Worm (Caenorhabditis elegans) whole organism, L3 larva: Measurements from ENCODE around the gene arrd-19.

Source experiments
- R02D3.7 ChIP-seq: fragments of 150-350 bp; optimal IDR thresholded peaks from 2 replicates; lab custom pipeline; 2014; ENCODE audit warnings: missing biosample characterization, missing genetic modification characterization
- ZK546.5 ChIP-seq: sonication (generic microtip); optimal IDR thresholded peaks from 2 replicates; lab custom pipeline; 2017; ENCODE audit warnings: missing biosample characterization, missing genetic modification characterization
- ama-1 ChIP-seq: fragments of 150-350 bp; optimal IDR thresholded peaks from 2 replicates; lab custom pipeline; 2018
- ceh-16 ChIP-seq: sonication (generic microtip); optimal IDR thresholded peaks from 2 replicates; lab custom pipeline; 2017; ENCODE audit warnings: missing biosample characterization, missing genetic modification characterization
- ceh-28 ChIP-seq: fragments of 150-350 bp; optimal IDR thresholded peaks from 2 replicates; lab custom pipeline; 2014; ENCODE audit warnings: missing biosample characterization, missing genetic modification reagents, missing genetic modification characterization
- ceh-82 ChIP-seq: fragments of 150-350 bp; optimal IDR thresholded peaks from 2 replicates; lab custom pipeline; 2014; ENCODE audit warnings: missing biosample characterization, missing genetic modification characterization
- daf-12 ChIP-seq: fragments of 150-350 bp; optimal IDR thresholded peaks from 2 replicates; lab custom pipeline; 2014; ENCODE audit warnings: missing biosample characterization, missing genetic modification reagents, missing genetic modification characterization
- egl-27 ChIP-seq: sonication (generic microtip); optimal IDR thresholded peaks from 4 replicates; lab custom pipeline; 2017; ENCODE audit warnings: missing biosample characterization, missing genetic modification reagents, missing genetic modification characterization
- elt-3 ChIP-seq, 3 experiments: fragments of 150-350 bp in 1 of 3; sonication (generic microtip) in 2 of 3; optimal IDR thresholded peaks; 2 replicates in 2 of 3; 4 replicates in 1 of 3; lab custom pipeline; 2014 to 2017; ENCODE audit warnings: missing biosample characterization in 3 of 3, missing genetic modification characterization in 3 of 3
- eor-1 ChIP-seq, 2 experiments: fragments of 150-350 bp; optimal IDR thresholded peaks; 2 replicates each; lab custom pipeline; 2014 to 2018; ENCODE audit warnings: missing biosample characterization in 2 of 2, missing genetic modification characterization in 2 of 2
- fkh-2 ChIP-seq: fragments of 150-350 bp; optimal IDR thresholded peaks from 2 replicates; lab custom pipeline; 2014; ENCODE audit warnings: missing biosample characterization, missing genetic modification reagents, missing genetic modification characterization
- fos-1 ChIP-seq: fragments of 150-350 bp; optimal IDR thresholded peaks from 2 replicates; lab custom pipeline; 2014; ENCODE audit warnings: missing biosample characterization, missing genetic modification characterization
- hmg-11 ChIP-seq: sonication (generic microtip); optimal IDR thresholded peaks from 2 replicates; lab custom pipeline; 2016; ENCODE audit warnings: missing genetic modification characterization, missing compliant biosample characterization
- jun-1 ChIP-seq: fragments of 150-350 bp; optimal IDR thresholded peaks from 2 replicates; lab custom pipeline; 2014; ENCODE audit warnings: missing biosample characterization, missing genetic modification reagents, missing genetic modification characterization
- lin-15B ChIP-seq: fragments of 150-350 bp; optimal IDR thresholded peaks from 2 replicates; lab custom pipeline; 2014; ENCODE audit warnings: missing biosample characterization, missing genetic modification characterization
- lin-39 ChIP-seq: fragments of 150-350 bp; optimal IDR thresholded peaks from 2 replicates; lab custom pipeline; 2018; ENCODE audit warnings: missing biosample characterization, missing genetic modification reagents, missing genetic modification characterization
- mdl-1 ChIP-seq: fragments of 150-350 bp; optimal IDR thresholded peaks from 2 replicates; lab custom pipeline; 2014; ENCODE audit warnings: missing biosample characterization, missing genetic modification characterization
- nhr-11 ChIP-seq: fragments of 150-350 bp; optimal IDR thresholded peaks from 2 replicates; lab custom pipeline; 2014; ENCODE audit warnings: missing biosample characterization, missing genetic modification characterization
- nhr-12 ChIP-seq: fragments of 150-350 bp; optimal IDR thresholded peaks from 2 replicates; lab custom pipeline; 2014; ENCODE audit warnings: missing biosample characterization, missing genetic modification characterization
- nhr-25 ChIP-seq: sonication (generic microtip); optimal IDR thresholded peaks from 2 replicates; lab custom pipeline; 2017; ENCODE audit warnings: missing biosample characterization, missing genetic modification characterization
- nhr-28 ChIP-seq: fragments of 150-350 bp; optimal IDR thresholded peaks from 2 replicates; lab custom pipeline; 2014; ENCODE audit warnings: missing biosample characterization, missing genetic modification characterization
- nhr-76 ChIP-seq: fragments of 150-350 bp; sonication (generic microtip); optimal IDR thresholded peaks from 5 replicates; lab custom pipeline; 2014; ENCODE audit warnings: missing biosample characterization, missing genetic modification characterization
- nhr-77 ChIP-seq: fragments of 150-350 bp; optimal IDR thresholded peaks from 2 replicates; lab custom pipeline; 2014; ENCODE audit warnings: missing biosample characterization, missing genetic modification characterization
- pha-4 ChIP-seq: fragments of 150-350 bp; optimal IDR thresholded peaks from 2 replicates; lab custom pipeline; 2014; ENCODE audit warnings: missing biosample characterization, missing genetic modification reagents, missing genetic modification characterization
- pqm-1 ChIP-seq: fragments of 150-350 bp; optimal IDR thresholded peaks from 2 replicates; lab custom pipeline; 2017; ENCODE audit warnings: missing biosample characterization, missing genetic modification characterization, inconsistent platforms
- sea-2 ChIP-seq: fragments of 150-350 bp; sonication (generic microtip); optimal IDR thresholded peaks from 4 replicates; lab custom pipeline; 2014; ENCODE audit warnings: missing biosample characterization, missing genetic modification reagents, missing genetic modification characterization
- skn-1 ChIP-seq: fragments of 150-350 bp; optimal IDR thresholded peaks from 2 replicates; lab custom pipeline; 2014; ENCODE audit warnings: missing biosample characterization, missing genetic modification characterization
- snpc-4 ChIP-seq: fragments of 150-350 bp; optimal IDR thresholded peaks from 2 replicates; lab custom pipeline; 2014; ENCODE audit warnings: missing biosample characterization, missing genetic modification characterization
- tbx-2 ChIP-seq: sonication (generic microtip); optimal IDR thresholded peaks from 2 replicates; lab custom pipeline; 2016; ENCODE audit warnings: mild to moderate bottlenecking, missing genetic modification characterization, missing compliant biosample characterization
- unc-39 ChIP-seq: sonication (generic microtip); optimal IDR thresholded peaks from 4 replicates; lab custom pipeline; 2017; ENCODE audit warnings: missing biosample characterization, missing genetic modification characterization
- unc-62 ChIP-seq: fragments of 150-350 bp; sonication (generic microtip); optimal IDR thresholded peaks from 4 replicates; lab custom pipeline; 2014; ENCODE audit warnings: missing biosample characterization, missing genetic modification reagents, missing genetic modification characterization
- zag-1 ChIP-seq: fragments of 150-350 bp; optimal IDR thresholded peaks from 2 replicates; lab custom pipeline; 2014; ENCODE audit warnings: missing biosample characterization, missing genetic modification characterization
- ztf-11 ChIP-seq: fragments of 150-350 bp; optimal IDR thresholded peaks from 2 replicates; lab custom pipeline; 2014; ENCODE audit warnings: missing biosample characterization, missing genetic modification characterization

Gene arrd-19

ce11 chrV:3347486-3347885 lies 32.2 kb upstream of the arrd-19 start:
- TF ChIP-seq zag-1 (tag; lab: Kevin White, UChicago) (no peak), hmg-11 (no peak), tbx-2 (tag; lab: Kevin White, UChicago) (no peak), daf-12 (tag; lab: Kevin White, UChicago) (no peak)

DNA sequence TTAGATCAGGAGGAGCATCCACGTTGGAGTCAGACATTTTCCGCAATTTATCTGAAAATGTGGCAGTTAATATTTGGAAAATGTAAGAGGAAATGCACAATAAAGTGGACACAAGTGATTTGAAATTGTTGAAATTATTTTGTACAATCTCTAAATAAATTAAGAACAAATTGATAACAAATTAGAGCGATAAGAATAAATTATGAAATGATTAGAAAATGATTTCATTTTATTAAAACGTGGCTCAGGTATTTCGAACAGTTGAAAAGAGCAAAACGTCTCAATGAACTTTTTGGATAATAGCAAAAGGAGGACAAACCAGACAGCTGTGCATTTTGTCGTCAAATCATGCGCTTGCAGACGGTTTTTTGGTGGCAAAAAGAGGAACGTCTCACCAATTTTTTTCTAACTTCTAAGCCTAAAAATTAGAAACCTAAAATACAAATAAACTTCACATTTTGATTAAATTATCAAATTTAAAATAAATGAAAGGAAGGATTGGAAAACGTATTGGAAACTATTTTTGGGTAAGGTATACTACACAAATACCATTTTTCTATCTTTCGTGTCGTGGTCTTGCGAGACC lies 31.2 kb upstream of the arrd-19 start, which contains the start of gene fbxa-65:
Gene fbxa-65, minus strand, starts transcription at position 51 of the 586 bp plus-strand sequence.
- TF ChIP-seq nhr-77 (tag; lab: Kevin White, UChicago) (no peak), ama-1 (lab: Kevin White, UChicago) (no peak), jun-1 (tag; lab: Kevin White, UChicago) (no peak), nhr-12 (no peak), ZK546.5 (tag; lab: Kevin White, UChicago) (no peak), zag-1 (tag; lab: Kevin White, UChicago) (no peak), egl-27 (tag; lab: Kevin White, UChicago) (no peak), hmg-11 (no peak), tbx-2 (tag; lab: Kevin White, UChicago) (no peak), nhr-11 (tag; lab: Kevin White, UChicago) (no peak), fkh-2 (tag; lab: Kevin White, UChicago) (no peak), pha-4 (tag; lab: Kevin White, UChicago) (no peak), snpc-4 (no peak), unc-62 (no peak)
- TF ChIP-seq, all 47 proteins: peak for 0

DNA sequence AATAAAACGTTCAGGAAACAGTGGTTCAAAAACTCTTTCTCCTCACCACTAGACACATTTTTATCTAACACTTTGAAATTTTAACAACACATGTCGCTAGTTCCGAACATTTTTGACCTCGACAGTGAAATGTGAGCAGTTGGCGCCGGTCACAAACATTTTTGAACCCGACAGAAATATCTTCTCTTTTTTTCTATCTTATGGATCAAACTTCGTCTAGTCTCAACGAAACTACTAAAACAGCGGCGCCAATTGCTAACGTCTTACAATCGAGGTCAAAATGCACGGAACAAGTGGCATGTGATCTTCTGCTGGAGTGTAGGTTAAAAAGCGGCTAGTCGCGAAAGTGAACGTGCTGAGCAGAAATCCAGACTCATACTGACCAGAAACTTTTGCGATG lies 28.7 kb upstream of the arrd-19 start:
- TF ChIP-seq eor-1 (tag; optimal IDR thresholded peaks at IDR 0.05; lab: Kevin White, UChicago) (no peak), nhr-28 (tag; lab: Kevin White, UChicago) (no peak), nhr-77 (tag; lab: Kevin White, UChicago) (no peak), elt-3 (tag; optimal IDR thresholded peaks at IDR 0.05; lab: Kevin White, UChicago) (no peak), mdl-1 (no peak), unc-62 (no peak), hmg-11 (no peak), nhr-25 (tag; lab: Kevin White, UChicago) (no peak), fos-1 (no peak), nhr-76 (tag; lab: Kevin White, UChicago) (no peak), ceh-16 (tag; lab: Kevin White, UChicago) (no peak), lin-15B (tag; lab: Kevin White, UChicago) (no peak), sea-2 (no peak), jun-1 (tag; lab: Kevin White, UChicago) (no peak), tbx-2 (tag; lab: Kevin White, UChicago) (no peak), skn-1 (tag; lab: Kevin White, UChicago) (no peak), snpc-4 (no peak), ztf-11 (no peak), ZK546.5 (tag; lab: Kevin White, UChicago) (no peak)

DNA sequence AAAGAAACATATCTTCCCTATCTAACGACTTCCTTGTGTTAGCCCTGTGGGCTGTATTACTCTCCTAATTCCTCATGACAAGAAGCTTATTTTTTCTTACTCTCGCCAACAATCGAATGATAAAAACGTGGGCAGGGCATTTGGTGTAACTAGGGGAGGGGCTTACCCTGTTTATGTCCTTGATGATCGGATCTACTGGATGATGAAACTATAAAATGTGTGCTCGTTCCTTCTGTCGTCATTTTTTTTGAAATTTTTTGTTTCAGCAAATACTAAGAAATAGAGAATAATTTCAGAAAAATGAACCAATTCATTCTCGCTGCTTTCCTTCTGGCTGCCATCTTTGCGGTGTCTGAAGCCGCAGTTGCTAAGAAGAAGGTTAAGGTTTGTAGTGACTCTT lies 27.2 kb upstream of the arrd-19 start, which contains the start of gene C17B7.3:
Gene C17B7.3, plus strand, starts transcription at position 301 of the 400 bp plus-strand sequence.
- no peak for TF ChIP-seq snpc-4
- no peak for TF ChIP-seq R02D3.7 (tag; lab: Kevin White, UChicago)
- no peak for TF ChIP-seq ceh-82 (tag; lab: Kevin White, UChicago)
- TF ChIP-seq nhr-28 (tag; lab: Kevin White, UChicago) = no peak
- no peak for TF ChIP-seq unc-62
- TF ChIP-seq jun-1 (tag; lab: Kevin White, UChicago) = no peak
- TF ChIP-seq nhr-11 (tag; lab: Kevin White, UChicago) = no peak

- TF ChIP-seq tbx-2 (tag; lab: Kevin White, UChicago) (no peak), ama-1 (lab: Kevin White, UChicago) (no peak), unc-39 (tag; lab: Kevin White, UChicago) (no peak), lin-39 (tag; lab: Kevin White, UChicago) (no peak), pqm-1 (tag; lab: Kevin White, UChicago) (no peak), nhr-25 (tag; lab: Kevin White, UChicago) (no peak), zag-1 (tag; lab: Kevin White, UChicago) (no peak), hmg-11 (no peak), snpc-4 (no peak), ceh-28 (tag; lab: Kevin White, UChicago) (no peak), nhr-77 (tag; lab: Kevin White, UChicago) (no peak), nhr-76 (tag; lab: Kevin White, UChicago) (no peak), pha-4 (tag; lab: Kevin White, UChicago) (no peak), fkh-2 (tag; lab: Kevin White, UChicago) (no peak)
Observed at ce11 chrV:3341906-3342305, 26.6 kb upstream of the arrd-19 start, which contains the start of gene C17B7.10. TSS of gene C17B7.10 (minus strand) at chrV:3342006.
